Worm (Caenorhabditis elegans) whole organism, dauer: ENCODE measurements around the gene nuaf-1.

Experiments
- unc-62 ChIP-seq: sonication (generic microtip); optimal IDR thresholded peaks from 2 replicates; lab custom pipeline; 2017; ENCODE audit warnings: missing biosample characterization, missing genetic modification reagents, missing genetic modification characterization

The nuaf-1 gene

ce11 chrV:13568533-13568932 lies at the start of gene nuaf-1, which contains the start of gene bir-2:
nuaf-1 (minus strand) TSS chrV:13568630.
bir-2 (plus strand) TSS chrV:13568850.
- no peak for TF ChIP-seq unc-62

ce11 chrV:13613870-13614269 lies 45.4 kb upstream of the nuaf-1 start, which contains the start of gene F53F4.7:
F53F4.7 (minus strand) TSS chrV:13613970.
- TF ChIP-seq unc-62: no peak

ce11 chrV:13611782-13612181 lies 43.4 kb upstream of the nuaf-1 start, which contains the start of gene spig-9:
spig-9 (minus strand) TSS chrV:13611882.
- TF ChIP-seq unc-62: no peak

- no peak for TF ChIP-seq unc-62
Observed at ce11 chrV:13609806-13610205, 41.4 kb upstream of the nuaf-1 start.

- TF ChIP-seq unc-62: no peak
Observed at ce11 chrV:13608486-13608885, 40.1 kb upstream of the nuaf-1 start.

- no peak for TF ChIP-seq unc-62
Observed at ce11 chrV:13606651-13607242, 38.3 kb upstream of the nuaf-1 start, which contains the start of gene fmo-4. fmo-4 (minus strand) TSS chrV:13606701.

ce11 chrV:13600882-13601281 lies 32.5 kb upstream of the nuaf-1 start, which contains the start of gene rdy-2:
rdy-2 (minus strand) TSS chrV:13600982.
- no peak for TF ChIP-seq unc-62

- TF ChIP-seq unc-62: no peak
Observed at ce11 chrV:13598370-13598769, 29.9 kb upstream of the nuaf-1 start.

ce11 chrV:13593083-13593482 lies 24.7 kb upstream of the nuaf-1 start, which contains the start of gene F53F4.4:
F53F4.4 (plus strand) TSS chrV:13593383.
- no peak for TF ChIP-seq unc-62

ce11 chrV:13591504-13592174 lies 23.2 kb upstream of the nuaf-1 start, which contains the start of gene tbcb-1:
tbcb-1 (plus strand) TSS chrV:13592124.
- TF ChIP-seq unc-62: no peak

- TF ChIP-seq unc-62: no peak
Observed at ce11 chrV:13589494-13590176, 21.2 kb upstream of the nuaf-1 start, which contains the start of the genes F53F4.2 and F53F4.18. F53F4.2 (minus strand) TSS chrV:13589594. F53F4.18 (plus strand) TSS chrV:13590126.

- no peak for TF ChIP-seq unc-62
Observed at ce11 chrV:13587902-13588301, 19.5 kb upstream of the nuaf-1 start, which contains the start of gene F53F4.17. F53F4.17 (plus strand) TSS chrV:13588202.

ce11 chrV:13584484-13584883 lies 16.1 kb upstream of the nuaf-1 start, which contains the start of gene F53F4.1:
F53F4.1 (plus strand) TSS chrV:13584784.
- TF ChIP-seq unc-62: no peak

- TF ChIP-seq unc-62: no peak
Observed at ce11 chrV:13580696-13581095, 12.3 kb upstream of the nuaf-1 start, which contains the start of gene C50B8.5. C50B8.5 (plus strand) TSS chrV:13580968.

- no peak for TF ChIP-seq unc-62
Observed at ce11 chrV:13578637-13579036, 10.2 kb upstream of the nuaf-1 start, which contains the start of gene C50B8.6. C50B8.6 (plus strand) TSS chrV:13578972.

ce11 chrV:13577463-13577862 lies 9.0 kb upstream of the nuaf-1 start:
- no peak for TF ChIP-seq unc-62

- no peak for TF ChIP-seq unc-62
Observed at ce11 chrV:13576828-13577227, 8.4 kb upstream of the nuaf-1 start.
